Worm (Caenorhabditis elegans) whole organism, late embryonic: Measurements from ENCODE around the gene F01D5.10.

Experiments
- C38D4.7 ChIP-seq: fragments of 200-800 bp; sonication (Bioruptor generic); optimal IDR thresholded peaks from 2 replicates; lab custom pipeline; 2018; ENCODE audit warnings: mild to moderate bottlenecking, missing genetic modification characterization, moderate library complexity, missing compliant biosample characterization
- F13H6.1 ChIP-seq: sonication (generic microtip); optimal IDR thresholded peaks from 2 replicates; lab custom pipeline; 2016; ENCODE audit warnings: missing genetic modification characterization, missing compliant biosample characterization
- K02D7.2 ChIP-seq: sonication (generic microtip); optimal IDR thresholded peaks from 2 replicates; lab custom pipeline; 2017; ENCODE audit warnings: mild to moderate bottlenecking, missing genetic modification characterization, missing compliant biosample characterization
- K09A11.1 ChIP-seq: sonication (generic microtip); optimal IDR thresholded peaks from 2 replicates; lab custom pipeline; 2017; ENCODE audit warnings: antibody characterized with exemption, mild to moderate bottlenecking, missing genetic modification characterization, missing compliant biosample characterization; ENCODE audit not compliant: insufficient read depth
- T23F11.4 ChIP-seq: fragments of 200-800 bp; sonication (Bioruptor generic); optimal IDR thresholded peaks from 2 replicates; lab custom pipeline; 2018; ENCODE audit warnings: mild to moderate bottlenecking, missing genetic modification characterization, missing compliant biosample characterization
- Y22D7AL.16 ChIP-seq: sonication (generic microtip); optimal IDR thresholded peaks from 2 replicates; lab custom pipeline; 2016; ENCODE audit warnings: missing genetic modification characterization, missing compliant biosample characterization
- ahr-1 ChIP-seq: sonication (generic microtip); optimal IDR thresholded peaks from 2 replicates; lab custom pipeline; 2016; ENCODE audit warnings: missing genetic modification characterization, missing compliant biosample characterization
- ama-1 ChIP-seq: fragments of 150-350 bp; optimal IDR thresholded peaks from 2 replicates; lab custom pipeline; 2014
- ceh-2 ChIP-seq: sonication (generic microtip); optimal IDR thresholded peaks from 2 replicates; lab custom pipeline; 2016; ENCODE audit warnings: missing genotype, missing genetic modification characterization, missing compliant biosample characterization
- ceh-24 ChIP-seq: sonication (generic microtip); optimal IDR thresholded peaks from 2 replicates; lab custom pipeline; 2016; ENCODE audit warnings: mild to moderate bottlenecking, missing genetic modification characterization, missing compliant biosample characterization
- ceh-30 ChIP-seq: fragments of 150-350 bp; optimal IDR thresholded peaks from 2 replicates; lab custom pipeline; 2014; ENCODE audit warnings: missing biosample characterization, missing genetic modification characterization
- ceh-31 ChIP-seq: sonication (generic microtip); optimal IDR thresholded peaks from 2 replicates; lab custom pipeline; 2016; ENCODE audit warnings: missing genetic modification characterization, missing compliant biosample characterization
- ceh-45 ChIP-seq: fragments of 200-800 bp; sonication (Bioruptor generic); IDR thresholded peaks from 2 replicates; pipeline ENCODE4 v1.3.6; 2022; ENCODE audit warnings: missing genetic modification reagents, missing genetic modification characterization, missing compliant biosample characterization
- ceh-6 ChIP-seq: fragments of 200-800 bp; sonication (Bioruptor generic); optimal IDR thresholded peaks from 2 replicates; lab custom pipeline; 2018; ENCODE audit warnings: mild to moderate bottlenecking, missing genetic modification characterization, missing compliant biosample characterization
- ceh-9 ChIP-seq: sonication (generic microtip); optimal IDR thresholded peaks from 2 replicates; lab custom pipeline; 2016; ENCODE audit warnings: mild to moderate bottlenecking, missing genetic modification characterization, inconsistent platforms, missing compliant biosample characterization
- che-1 ChIP-seq: sonication (generic microtip); optimal IDR thresholded peaks from 2 replicates; lab custom pipeline; 2016; ENCODE audit warnings: mild to moderate bottlenecking, missing genetic modification characterization, missing compliant biosample characterization
- dve-1 ChIP-seq: sonication (generic microtip); optimal IDR thresholded peaks from 2 replicates; lab custom pipeline; 2017; ENCODE audit warnings: antibody characterized with exemption, mild to moderate bottlenecking, missing genetic modification characterization, missing compliant biosample characterization
- elt-2 ChIP-seq: sonication (generic microtip); optimal IDR thresholded peaks from 2 replicates; lab custom pipeline; 2016; ENCODE audit warnings: missing genetic modification reagents, missing genetic modification characterization, missing compliant biosample characterization
- ets-4 ChIP-seq: sonication (generic microtip); optimal IDR thresholded peaks from 2 replicates; lab custom pipeline; 2016; ENCODE audit warnings: missing genetic modification characterization, missing compliant biosample characterization
- eyg-1 ChIP-seq: sonication (generic microtip); optimal IDR thresholded peaks from 2 replicates; lab custom pipeline; 2016; ENCODE audit warnings: missing genotype, missing genetic modification characterization, missing compliant biosample characterization
- hlh-13 ChIP-seq: fragments of 200-800 bp; sonication (Bioruptor generic); optimal IDR thresholded peaks from 2 replicates; lab custom pipeline; 2018; ENCODE audit warnings: mild to moderate bottlenecking, missing genetic modification characterization, missing compliant biosample characterization
- hlh-15 ChIP-seq: sonication (generic microtip); optimal IDR thresholded peaks from 2 replicates; lab custom pipeline; 2016; ENCODE audit warnings: missing genetic modification characterization, missing compliant biosample characterization
- hlh-6 ChIP-seq: sonication (generic microtip); optimal IDR thresholded peaks from 2 replicates; lab custom pipeline; 2016; ENCODE audit warnings: missing genotype, missing genetic modification characterization, missing compliant biosample characterization
- hlh-8 ChIP-seq: sonication (generic microtip); optimal IDR thresholded peaks from 2 replicates; lab custom pipeline; 2016; ENCODE audit warnings: missing genotype, missing genetic modification characterization, missing compliant biosample characterization
- lim-6 ChIP-seq: sonication (generic microtip); optimal IDR thresholded peaks from 2 replicates; lab custom pipeline; 2016; ENCODE audit warnings: missing genetic modification characterization, missing compliant biosample characterization
- lin-11 ChIP-seq: fragments of 200-800 bp; sonication (Bioruptor generic); optimal IDR thresholded peaks from 2 replicates; lab custom pipeline; 2018; ENCODE audit warnings: mild to moderate bottlenecking, missing genetic modification characterization, missing compliant biosample characterization
- mec-3 ChIP-seq: sonication (generic microtip); optimal IDR thresholded peaks from 2 replicates; lab custom pipeline; 2016; ENCODE audit warnings: borderline replicate concordance, missing genetic modification characterization, missing compliant biosample characterization
- nhr-11 ChIP-seq: fragments of 150-350 bp; optimal IDR thresholded peaks from 2 replicates; lab custom pipeline; 2014; ENCODE audit warnings: missing biosample characterization, missing genetic modification characterization
- nhr-232 ChIP-seq: sonication (generic microtip); optimal IDR thresholded peaks from 2 replicates; lab custom pipeline; 2016; ENCODE audit warnings: missing genetic modification characterization, missing compliant biosample characterization
- npax-4 ChIP-seq: sonication (generic microtip); optimal IDR thresholded peaks from 2 replicates; lab custom pipeline; 2016; ENCODE audit warnings: missing genetic modification characterization, missing compliant biosample characterization
- odd-2 ChIP-seq: sonication (generic microtip); optimal IDR thresholded peaks from 2 replicates; lab custom pipeline; 2017; ENCODE audit warnings: antibody characterized with exemption, mild to moderate bottlenecking, missing genetic modification characterization, missing compliant biosample characterization
- pag-3 ChIP-seq: sonication (generic microtip); optimal IDR thresholded peaks from 2 replicates; lab custom pipeline; 2016; ENCODE audit warnings: missing compliant biosample characterization, missing genetic modification characterization, borderline replicate concordance
- pat-9 ChIP-seq: fragments of 200-800 bp; sonication (Bioruptor generic); optimal IDR thresholded peaks from 2 replicates; lab custom pipeline; 2018; ENCODE audit warnings: mild to moderate bottlenecking, missing genetic modification characterization, moderate library complexity, missing compliant biosample characterization
- pha-4 ChIP-seq: fragments of 150-350 bp; optimal IDR thresholded peaks from 2 replicates; lab custom pipeline; 2018; ENCODE audit warnings: missing biosample characterization, missing genetic modification reagents, missing genetic modification characterization
- pqm-1 ChIP-seq: sonication (generic microtip); optimal IDR thresholded peaks from 2 replicates; lab custom pipeline; 2016; ENCODE audit warnings: missing genetic modification characterization, missing compliant biosample characterization
- pros-1 ChIP-seq: fragments of 150-350 bp; optimal IDR thresholded peaks from 2 replicates; lab custom pipeline; 2014; ENCODE audit warnings: missing biosample characterization, missing genetic modification reagents, missing genetic modification characterization
- ref-2 ChIP-seq: sonication (generic microtip); optimal IDR thresholded peaks from 2 replicates; lab custom pipeline; 2016; ENCODE audit warnings: missing genetic modification characterization, missing compliant biosample characterization
- rnt-1 ChIP-seq: sonication (generic microtip); optimal IDR thresholded peaks from 2 replicates; lab custom pipeline; 2016; ENCODE audit warnings: missing genetic modification characterization, missing compliant biosample characterization
- sdc-2 ChIP-seq: sonication (generic microtip); optimal IDR thresholded peaks from 2 replicates; lab custom pipeline; 2016; ENCODE audit warnings: missing genotype, missing genetic modification characterization, missing compliant biosample characterization
- sox-2 ChIP-seq: fragments of 200-800 bp; sonication (Bioruptor generic); IDR thresholded peaks from 2 replicates; pipeline ENCODE4 v1.3.6; 2022; ENCODE audit warnings: missing genetic modification reagents, missing genetic modification characterization, missing compliant biosample characterization
- sox-4 ChIP-seq: sonication (generic microtip); optimal IDR thresholded peaks from 2 replicates; lab custom pipeline; 2017; ENCODE audit warnings: mild to moderate bottlenecking, missing genetic modification characterization, inconsistent platforms, missing compliant biosample characterization
- tbx-2 ChIP-seq: sonication (generic microtip); optimal IDR thresholded peaks from 2 replicates; lab custom pipeline; 2016; ENCODE audit warnings: missing genetic modification characterization, missing compliant biosample characterization
- tbx-7 ChIP-seq: sonication (generic microtip); optimal IDR thresholded peaks from 2 replicates; lab custom pipeline; 2016; ENCODE audit warnings: missing genotype, missing genetic modification characterization, missing compliant biosample characterization
- ttx-3 ChIP-seq: sonication (generic microtip); optimal IDR thresholded peaks from 2 replicates; lab custom pipeline; 2016; ENCODE audit warnings: missing genetic modification reagents, missing genetic modification characterization, missing compliant biosample characterization
- unc-55 ChIP-seq: sonication (generic microtip); optimal IDR thresholded peaks from 2 replicates; lab custom pipeline; 2017; ENCODE audit warnings: missing biosample characterization, missing genetic modification reagents, missing genetic modification characterization
- unc-86 ChIP-seq: sonication (generic microtip); optimal IDR thresholded peaks from 2 replicates; lab custom pipeline; 2016; ENCODE audit warnings: missing genetic modification characterization, missing compliant biosample characterization
- zip-5 ChIP-seq: sonication (generic microtip); optimal IDR thresholded peaks from 2 replicates; lab custom pipeline; 2016; ENCODE audit warnings: missing genetic modification characterization, missing compliant biosample characterization
- ztf-16 ChIP-seq: sonication (generic microtip); optimal IDR thresholded peaks from 2 replicates; lab custom pipeline; 2017; ENCODE audit warnings: missing genetic modification characterization, missing compliant biosample characterization

F01D5.10 gene

DNA sequence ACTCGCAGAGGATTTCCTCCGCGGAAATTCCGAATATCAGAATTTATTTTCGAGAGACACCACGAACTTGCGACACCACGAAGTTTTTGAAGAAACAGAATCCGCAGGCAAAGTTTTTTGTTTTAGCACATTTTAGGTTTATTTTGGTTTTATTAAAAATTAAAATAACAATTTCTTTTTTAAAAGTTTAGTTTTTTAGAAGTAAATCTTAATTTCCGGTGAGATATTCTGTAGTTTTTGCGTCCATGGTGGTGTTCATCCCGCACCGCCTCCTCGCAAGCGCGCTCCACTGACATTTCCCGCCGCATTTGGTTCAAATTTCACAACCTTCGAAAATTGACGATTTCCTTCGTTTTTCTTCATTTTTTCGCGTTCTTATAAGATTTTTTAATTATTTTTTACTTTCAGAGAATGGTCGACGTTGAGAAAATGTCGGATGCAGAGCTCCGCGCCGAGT is 41.9 kb upstream of the F01D5.10 start, which contains the start of gene lem-2 (continued):
- peak; percentile 94 for TF ChIP-seq tbx-7 (tag; lab: Kevin White, UChicago)
- TF ChIP-seq odd-2 (tag; lab: Kevin White, UChicago), result no peak
- TF ChIP-seq mec-3 (tag; lab: Kevin White, UChicago), result no peak
- peak; percentile 90 for TF ChIP-seq ets-4 (tag; lab: Kevin White, UChicago)
- no peak for TF ChIP-seq dve-1
- TF ChIP-seq hlh-8 (tag; lab: Kevin White, UChicago), result peak; percentile 97
- TF ChIP-seq unc-55 (GFP tag; lab: Kevin White, UChicago), result no peak
- peak; percentile 88 for TF ChIP-seq ztf-16 (tag; lab: Kevin White, UChicago)
- TF ChIP-seq tbx-2 (tag; lab: Kevin White, UChicago), result peak; percentile 98
- TF ChIP-seq ref-2, result peak; percentile 95
- TF ChIP-seq ceh-31 (tag; lab: Kevin White, UChicago), result peak; percentile 99
- TF ChIP-seq ama-1 (lab: Kevin White, UChicago), result no peak
- peak; percentile 65 for TF ChIP-seq ttx-3
- TF ChIP-seq ceh-30 (tag; lab: Kevin White, UChicago), result no peak
- TF ChIP-seq Y22D7AL.16, result peak; percentile 58
- TF ChIP-seq K09A11.1 (tag; lab: Kevin White, UChicago), result no peak
- peak; percentile 91 for TF ChIP-seq pqm-1 (tag; lab: Kevin White, UChicago)
- peak; percentile 71 for TF ChIP-seq eyg-1
- TF ChIP-seq F13H6.1 (tag; lab: Kevin White, UChicago), result peak; percentile 84
- TF ChIP-seq pha-4, result no peak
- TF ChIP-seq pros-1, result no peak
- no peak for TF ChIP-seq hlh-13 (GFP tag; lab: Kevin White, UChicago)
- TF ChIP-seq K02D7.2 (tag; lab: Kevin White, UChicago), result peak; percentile 41
- peak; percentile 45 for TF ChIP-seq che-1 (tag; lab: Kevin White, UChicago)
- TF ChIP-seq sox-2 (GFP tag; lab: Robert Waterston, UW), result no peak
- peak; percentile 67 for TF ChIP-seq C38D4.7 (GFP tag; lab: Kevin White, UChicago)
- TF ChIP-seq ceh-24 (tag; lab: Kevin White, UChicago), result peak; percentile 38
- no peak for TF ChIP-seq ceh-9 (tag; lab: Kevin White, UChicago)
- TF ChIP-seq ceh-6 (GFP tag; lab: Kevin White, UChicago), result no peak
- TF ChIP-seq ahr-1 (tag; lab: Kevin White, UChicago), result peak; percentile 89
- peak; percentile 95 for TF ChIP-seq elt-2 (tag; lab: Kevin White, UChicago)
- TF ChIP-seq pat-9, result peak; percentile 24
- TF ChIP-seq nhr-232, result no peak
- peak; percentile 89 for TF ChIP-seq rnt-1
- TF ChIP-seq ceh-2, result peak; percentile 95
- peak; percentile 68 for TF ChIP-seq T23F11.4 (GFP tag; lab: Kevin White, UChicago)
- TF ChIP-seq lin-11 (tag; lab: Kevin White, UChicago), result peak; percentile 53
- TF ChIP-seq ceh-45 (GFP tag; lab: Robert Waterston, UW), result no peak
- peak; percentile 65 for TF ChIP-seq pag-3 (tag; lab: Kevin White, UChicago)
- peak; percentile 89 for TF ChIP-seq lim-6

- no peak for TF ChIP-seq nhr-11 (tag; lab: Kevin White, UChicago)
- 0 out of 2 replicates have a peak, but pooled peaks have one; percentile 16 for TF ChIP-seq ceh-45 (GFP tag; lab: Robert Waterston, UW)
These were observed 39.8 kb upstream of the F01D5.10 start for ce11 chrII:14060885-14061284.

DNA sequence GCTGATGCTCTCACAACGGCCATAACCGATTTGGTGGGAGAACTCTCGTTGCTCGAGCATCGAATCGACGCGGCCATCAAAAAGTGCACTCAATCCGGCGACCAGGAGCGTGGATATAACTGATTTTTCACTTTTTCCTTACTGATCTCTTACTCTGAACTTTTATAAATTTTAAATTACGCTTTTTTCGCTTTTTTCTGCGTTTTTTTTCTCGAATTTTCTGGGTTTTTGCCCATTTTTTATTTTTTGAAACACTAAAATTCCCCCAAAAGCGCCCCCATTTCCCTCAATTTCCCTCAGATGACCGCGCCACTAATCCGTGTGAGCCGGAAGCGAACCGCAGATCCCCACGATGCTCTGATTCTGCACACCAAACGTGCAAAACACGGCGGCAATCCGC is 39.3 kb upstream of the F01D5.10 start, which contains the start of gene W01G7.4:
W01G7.4 (plus strand) TSS at position 301 of the 400 bp plus-strand sequence.
- TF ChIP-seq lim-6, result no peak
- no peak for TF ChIP-seq che-1 (tag; lab: Kevin White, UChicago)
- TF ChIP-seq nhr-11 (tag; lab: Kevin White, UChicago), result no peak
- no peak for TF ChIP-seq unc-55 (GFP tag; lab: Kevin White, UChicago)
- no peak for TF ChIP-seq hlh-6 (tag; lab: Kevin White, UChicago)
- no peak for TF ChIP-seq nhr-232
- TF ChIP-seq npax-4, result no peak
- TF ChIP-seq hlh-13 (GFP tag; lab: Kevin White, UChicago), result no peak
- TF ChIP-seq ceh-2, result no peak
- no peak for TF ChIP-seq tbx-7 (tag; lab: Kevin White, UChicago)
- no peak for TF ChIP-seq sox-4 (tag; lab: Kevin White, UChicago)
- TF ChIP-seq unc-86 (tag; lab: Kevin White, UChicago), result no peak
- no peak for TF ChIP-seq zip-5 (tag; lab: Kevin White, UChicago)
- no peak for TF ChIP-seq elt-2 (tag; lab: Kevin White, UChicago)
- TF ChIP-seq lin-11 (tag; lab: Kevin White, UChicago), result no peak
- no peak for TF ChIP-seq sdc-2 (tag; lab: Kevin White, UChicago)
- TF ChIP-seq hlh-15, result no peak
